Worm (Caenorhabditis elegans): ENCODE results near the gene nhr-203.

ce11 chrV:432991-433390 is 26.6 kb upstream of the nhr-203 start:
- TF ChIP-seq unc-39 (tag; optimal IDR thresholded peaks at IDR 0.05) (no peak), nhr-23 (tag; optimal IDR thresholded peaks at IDR 0.05) (no peak), fkh-10 (GFP tag; optimal IDR thresholded peaks at IDR 0.05) (no peak), tbx-2 (tag; optimal IDR thresholded peaks at IDR 0.05) (no peak), elt-1 (tag; optimal IDR thresholded peaks at IDR 0.05) (no peak), unc-62 (GFP tag; optimal IDR thresholded peaks at IDR 0.05) (no peak), snpc-4 (tag; optimal IDR thresholded peaks at IDR 0.05) (no peak), sea-2 (GFP tag; optimal IDR thresholded peaks at IDR 0.05) (no peak), lin-39 (tag; optimal IDR thresholded peaks at IDR 0.05) (no peak), ztf-4 (tag; optimal IDR thresholded peaks at IDR 0.05) (no peak), elt-3 (tag; optimal IDR thresholded peaks at IDR 0.05) (no peak), fos-1 (tag; optimal IDR thresholded peaks at IDR 0.05) (no peak), ama-1 (optimal IDR thresholded peaks at IDR 0.05) (no peak)

Data from whole organism, L3 larva.